Worm (Caenorhabditis elegans): Measurements from ENCODE around the gene T25E4.2.

DNA sequence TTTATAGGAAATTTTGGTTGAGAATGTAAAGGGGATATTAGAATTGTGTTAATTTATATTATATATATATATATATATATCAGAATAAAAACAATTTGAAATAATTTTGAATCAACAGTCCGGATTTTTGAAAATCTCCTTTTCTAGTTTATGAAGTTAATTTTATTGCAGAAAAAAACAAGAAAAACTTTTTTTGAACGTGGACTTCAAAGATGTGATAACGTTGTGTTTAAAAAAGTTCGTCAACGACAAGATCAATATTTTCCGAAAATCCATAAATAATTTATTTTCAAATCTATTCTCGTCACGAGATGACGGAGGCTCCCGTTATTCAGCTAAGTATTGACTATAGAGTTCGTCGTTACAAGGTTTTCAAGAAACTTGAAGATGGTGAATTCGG is 44.7 kb downstream of the T25E4.2 start, which contains the start of gene C17C3.11:
- TF ChIP-seq ceh-36 (tag; optimal IDR thresholded peaks at IDR 0.05) (no peak), ets-7 (tag; optimal IDR thresholded peaks at IDR 0.05) (no peak), hnd-1 (tag; optimal IDR thresholded peaks at IDR 0.05) (no peak), tbx-11 (GFP tag; IDR thresholded peaks at IDR 0.05) (no peak), scrt-1 (GFP tag; IDR thresholded peaks at IDR 0.05) (no peak), B0310.2 (tag; optimal IDR thresholded peaks at IDR 0.05) (no peak), ama-1 (optimal IDR thresholded peaks at IDR 0.05) (no peak), aly-1 (tag; optimal IDR thresholded peaks at IDR 0.05) (no peak), ceh-13 (GFP tag; optimal IDR thresholded peaks at IDR 0.05) (no peak), tbx-37 (GFP tag; conservative IDR thresholded peaks at IDR 0.05) (no peak)

Measured in whole organism, early embryonic.